Worm (Caenorhabditis elegans) whole organism, L1 larva: ENCODE data around the gene fbxb-53.
A peak's percentile ranks its signal among the peaks of the same experiment; 100 is the strongest.
"Not testable (repeated sequence)": the region's sequence is repeated elsewhere in the genome, so short reads cannot be mapped to it uniquely, and the experiment has no call there.

Experiments used
- C16A3.4 ChIP-seq: fragments of 150-350 bp; optimal IDR thresholded peaks from 2 replicates; lab custom pipeline; 2014; ENCODE audit warnings: missing biosample characterization, missing genetic modification characterization
- ceh-8 ChIP-seq: fragments of 200-800 bp; sonication (Bioruptor generic); optimal IDR thresholded peaks from 2 replicates; lab custom pipeline; 2018; ENCODE audit warnings: mild to moderate bottlenecking, missing genetic modification characterization, moderate library complexity, missing compliant biosample characterization
- dsc-1 ChIP-seq: sonication (generic microtip); optimal IDR thresholded peaks from 2 replicates; lab custom pipeline; 2016; ENCODE audit warnings: mild to moderate bottlenecking, missing genetic modification characterization, missing compliant biosample characterization
- efl-1 ChIP-seq, 4 experiments: fragments of 150-350 bp; optimal IDR thresholded peaks in 3 of 4; peaks in 1 of 4; 1 replicate in 1 of 4; 2 replicates in 3 of 4; lab custom pipeline; 2014; ENCODE audit warnings: missing biosample characterization in 2 of 4, missing genetic modification characterization in 2 of 4, missing genetic modification reagents in 2 of 4
- efl-3 ChIP-seq: fragments of 200-800 bp; sonication (Bioruptor generic); optimal IDR thresholded peaks from 2 replicates; lab custom pipeline; 2018; ENCODE audit warnings: mild to moderate bottlenecking, missing genetic modification characterization, missing compliant biosample characterization
- egl-13 ChIP-seq: sonication (generic microtip); optimal IDR thresholded peaks from 2 replicates; lab custom pipeline; 2016; ENCODE audit warnings: missing genotype, missing genetic modification reagents, missing genetic modification characterization, missing compliant biosample characterization
- egl-27 ChIP-seq, 2 experiments: fragments of 150-350 bp in 1 of 2; sonication (generic microtip); optimal IDR thresholded peaks; 3 replicates each; lab custom pipeline; 2017 to 2018; ENCODE audit warnings: missing biosample characterization in 2 of 2, missing genetic modification characterization in 2 of 2, missing genetic modification reagents in 2 of 2
- elt-2 ChIP-seq: sonication (generic microtip); optimal IDR thresholded peaks from 2 replicates; lab custom pipeline; 2016; ENCODE audit warnings: missing genetic modification characterization, mild to moderate bottlenecking, inconsistent platforms, missing compliant biosample characterization, missing genetic modification reagents
- elt-3 ChIP-seq, 6 experiments: fragments of 150-350 bp in 1 of 6; sonication (generic microtip); optimal IDR thresholded peaks; 2 replicates each; lab custom pipeline; 2017 to 2018; ENCODE audit warnings: missing biosample characterization in 6 of 6, missing genetic modification characterization in 6 of 6, inconsistent platforms in 1 of 6
- ets-5 ChIP-seq: fragments of 200-800 bp; sonication (Bioruptor generic); IDR thresholded peaks from 2 replicates; pipeline ENCODE4 v1.3.6; 2022; ENCODE audit warnings: missing genetic modification characterization, missing compliant biosample characterization
- hlh-4 ChIP-seq: sonication (generic microtip); optimal IDR thresholded peaks from 2 replicates; lab custom pipeline; 2016; ENCODE audit warnings: mild to moderate bottlenecking, missing genetic modification characterization, missing compliant biosample characterization
- hpl-2 ChIP-seq: fragments of 150-350 bp; optimal IDR thresholded peaks from 2 replicates; lab custom pipeline; 2014; ENCODE audit warnings: missing biosample characterization, missing genetic modification reagents, missing genetic modification characterization
- irx-1 ChIP-seq: sonication (generic microtip); optimal IDR thresholded peaks from 2 replicates; lab custom pipeline; 2016; ENCODE audit warnings: missing genetic modification characterization, missing compliant biosample characterization
- isw-1 ChIP-seq: fragments of 200-800 bp; sonication (Bioruptor generic); IDR thresholded peaks from 2 replicates; pipeline ENCODE4 v1.3.6; 2022; ENCODE audit warnings: missing genetic modification characterization, missing compliant biosample characterization
- lin-13 ChIP-seq: fragments of 150-350 bp; optimal IDR thresholded peaks from 2 replicates; lab custom pipeline; 2014; ENCODE audit warnings: missing biosample characterization, missing genetic modification reagents, missing genetic modification characterization
- lin-35 ChIP-seq, 2 experiments: fragments of 150-350 bp; optimal IDR thresholded peaks; 2 replicates each; lab custom pipeline; 2014; ENCODE audit warnings: missing biosample characterization in 2 of 2, missing genetic modification characterization in 2 of 2, missing genetic modification reagents in 2 of 2
- lin-39 ChIP-seq: fragments of 150-350 bp; optimal IDR thresholded peaks from 2 replicates; lab custom pipeline; 2014; ENCODE audit warnings: missing biosample characterization, missing genetic modification reagents, missing genetic modification characterization
- mdl-1 ChIP-seq, 2 experiments: fragments of 150-350 bp; optimal IDR thresholded peaks; 2 replicates each; lab custom pipeline; 2014 to 2017; ENCODE audit warnings: missing biosample characterization in 2 of 2, missing genetic modification characterization in 2 of 2, inconsistent platforms in 1 of 2
- mep-1 ChIP-seq: fragments of 150-350 bp; optimal IDR thresholded peaks from 2 replicates; lab custom pipeline; 2014; ENCODE audit warnings: missing biosample characterization, missing genetic modification characterization
- nhr-12 ChIP-seq: sonication (generic microtip); optimal IDR thresholded peaks from 2 replicates; lab custom pipeline; 2017; ENCODE audit warnings: missing biosample characterization, missing genetic modification characterization
- nhr-84 ChIP-seq: sonication (generic microtip); optimal IDR thresholded peaks from 2 replicates; lab custom pipeline; 2017; ENCODE audit warnings: missing biosample characterization, missing genetic modification characterization
- nhr-85 ChIP-seq: sonication (generic microtip); peaks from one replicate; lab custom pipeline; 2016; ENCODE audit warnings: missing genetic modification characterization, inconsistent platforms, missing compliant biosample characterization
- nhr-90 ChIP-seq: sonication (generic microtip); optimal IDR thresholded peaks from 2 replicates; lab custom pipeline; 2016; ENCODE audit warnings: mild to moderate bottlenecking, missing genetic modification characterization, missing compliant biosample characterization; ENCODE audit not compliant: poor library complexity
- pag-3 ChIP-seq: sonication (generic microtip); optimal IDR thresholded peaks from 2 replicates; lab custom pipeline; 2017; ENCODE audit warnings: missing genetic modification characterization, mild to moderate bottlenecking, missing compliant biosample characterization, antibody characterized with exemption, borderline replicate concordance; ENCODE audit not compliant: insufficient read depth
- pax-3 ChIP-seq: fragments of 200-800 bp; sonication (Bioruptor generic); optimal IDR thresholded peaks from 2 replicates; lab custom pipeline; 2018; ENCODE audit warnings: mild to moderate bottlenecking, missing genetic modification characterization, moderate library complexity, missing compliant biosample characterization
- snpc-4 ChIP-seq: fragments of 150-350 bp; optimal IDR thresholded peaks from 2 replicates; lab custom pipeline; 2014; ENCODE audit warnings: missing biosample characterization, missing genetic modification characterization
- snu-23 ChIP-seq: sonication (generic microtip); optimal IDR thresholded peaks from 2 replicates; lab custom pipeline; 2016; ENCODE audit warnings: missing genetic modification characterization, missing compliant biosample characterization
- sptf-1 ChIP-seq: fragments of 150-350 bp; optimal IDR thresholded peaks from 2 replicates; lab custom pipeline; 2014; ENCODE audit warnings: missing biosample characterization, missing genetic modification characterization
- tbx-2 ChIP-seq: sonication (generic microtip); optimal IDR thresholded peaks from 2 replicates; lab custom pipeline; 2016; ENCODE audit warnings: missing genetic modification characterization, missing compliant biosample characterization
- unc-130 ChIP-seq: fragments of 150-350 bp; optimal IDR thresholded peaks from 2 replicates; lab custom pipeline; 2017; ENCODE audit warnings: missing biosample characterization, missing genetic modification characterization, inconsistent platforms
- unc-62 ChIP-seq: fragments of 150-350 bp; optimal IDR thresholded peaks from 2 replicates; lab custom pipeline; 2014; ENCODE audit warnings: missing biosample characterization, missing genetic modification reagents, missing genetic modification characterization
- ztf-4 ChIP-seq: fragments of 150-350 bp; optimal IDR thresholded peaks from 2 replicates; lab custom pipeline; 2014; ENCODE audit warnings: missing biosample characterization, missing genetic modification characterization

fbxb-53 gene

ce11 chrII:1763072-1763471 is 6.4 kb downstream of the fbxb-53 start, which contains the start of gene math-28:
TSS of gene math-28 (plus strand) at chrII:1763372.
- TF ChIP-seq mep-1 (no peak), isw-1 (GFP tag; lab: Robert Waterston, UW) (no peak), lin-39 (tag; lab: Kevin White, UChicago) (no peak), tbx-2 (no peak)

DNA sequence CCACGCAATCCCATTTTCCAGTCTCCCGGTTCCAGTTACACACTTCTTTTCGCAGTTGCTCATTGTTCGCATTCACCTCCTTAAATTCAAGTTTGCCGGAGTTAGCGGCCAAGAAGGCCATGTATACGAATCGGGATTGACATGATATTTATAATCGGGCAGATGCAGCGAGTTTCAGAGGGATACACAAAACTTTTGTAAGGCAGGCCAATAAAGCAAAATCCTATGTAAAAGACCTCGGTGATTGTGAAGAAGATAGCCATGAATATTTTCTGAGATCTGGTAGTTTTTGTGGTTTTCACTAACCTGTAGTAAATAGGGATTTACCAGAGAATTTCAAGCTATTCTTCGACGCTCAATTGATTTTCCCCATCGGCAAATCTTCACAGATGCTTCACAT is 10.0 kb downstream of the fbxb-53 start:
- TF ChIP-seq unc-130 (tag; lab: Kevin White, UChicago), result no peak
- TF ChIP-seq pax-3 (tag; lab: Kevin White, UChicago), result no peak
- no peak for TF ChIP-seq lin-13 (GFP tag; lab: Kevin White, UChicago)
- no peak for TF ChIP-seq C16A3.4
- no peak for TF ChIP-seq ceh-8 (GFP tag; lab: Kevin White, UChicago)
- no peak for TF ChIP-seq mdl-1 (tag; optimal IDR thresholded peaks at IDR 0.05; lab: Kevin White, UChicago)
- no peak for TF ChIP-seq dsc-1 (tag; lab: Kevin White, UChicago)
- TF ChIP-seq ztf-4, result no peak
- TF ChIP-seq nhr-12 (tag; lab: Kevin White, UChicago), result no peak
- TF ChIP-seq snpc-4 (tag; lab: Kevin White, UChicago), result no peak
- no peak for TF ChIP-seq egl-13 (tag; lab: Kevin White, UChicago)
- no peak for TF ChIP-seq nhr-84 (tag; lab: Kevin White, UChicago)
- TF ChIP-seq hpl-2 (GFP tag; lab: Kevin White, UChicago), result no peak
- no peak for TF ChIP-seq nhr-90 (tag; lab: Kevin White, UChicago)
- TF ChIP-seq unc-62 (GFP tag; lab: Kevin White, UChicago), result no peak
- no peak for TF ChIP-seq hlh-4 (tag; lab: Kevin White, UChicago)
- TF ChIP-seq egl-27 (tag; optimal IDR thresholded peaks at IDR 0.05; lab: Kevin White, UChicago), result no peak
- TF ChIP-seq, all 84 proteins: peak for 0

DNA sequence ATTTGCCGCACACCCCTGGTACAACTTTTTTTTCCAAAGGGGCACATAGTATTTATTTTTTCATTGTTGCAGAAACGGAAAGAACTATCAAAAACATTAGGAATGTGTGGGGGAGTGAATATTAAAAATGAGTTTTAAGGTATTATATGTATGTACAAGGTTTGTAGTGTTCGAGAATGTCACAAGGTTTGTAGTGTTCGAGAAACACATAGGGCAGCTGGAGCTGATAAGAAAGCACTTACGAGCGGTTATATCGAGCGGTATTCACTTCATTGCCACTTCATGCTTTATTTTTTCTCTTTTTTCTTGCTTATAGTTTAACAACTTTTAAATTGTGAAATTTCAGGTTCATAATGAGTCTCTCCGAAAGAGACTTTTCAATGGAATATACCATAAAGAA is 10.8 kb downstream of the fbxb-53 start:
- TF ChIP-seq lin-35 (GFP tag; optimal IDR thresholded peaks at IDR 0.05; lab: Kevin White, UChicago) (peak in 1 of 2 experiments; percentile 10), efl-1 (GFP tag; optimal IDR thresholded peaks at IDR 0.05 in 1 of 2; lab: Kevin White, UChicago) (peak in 1 of 2 experiments; percentile 43), elt-2 (tag; lab: Kevin White, UChicago) (peak; percentile 28)
- not testable (repeated sequence) for TF ChIP-seq efl-1 (optimal IDR thresholded peaks at IDR 0.05; lab: Kevin White, UChicago)

DNA sequence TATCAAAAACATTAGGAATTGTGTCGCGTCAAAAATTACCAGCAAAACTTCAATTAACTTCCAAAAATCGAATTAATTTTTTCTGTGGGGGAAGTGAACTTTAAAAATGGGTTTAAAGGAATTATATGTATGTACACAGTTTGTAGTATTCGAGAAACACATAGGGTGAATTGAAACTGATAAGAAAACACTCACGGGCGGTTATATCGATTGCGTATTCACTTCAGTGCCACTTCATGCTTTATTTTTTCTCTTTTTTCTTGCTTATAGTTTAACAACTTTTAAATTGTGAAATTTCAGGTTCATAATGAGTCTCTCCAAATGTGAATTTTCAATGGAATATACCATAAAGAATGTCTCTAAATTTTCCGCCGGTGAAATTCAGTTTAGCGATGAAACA is 14.7 kb downstream of the fbxb-53 start, which contains the start of gene math-26:
math-26 (plus strand) TSS at position 301 of the 400 bp plus-strand sequence.
- TF ChIP-seq ztf-4; elt-3 (tag; optimal IDR thresholded peaks at IDR 0.05; lab: Kevin White, UChicago); egl-27 (tag; optimal IDR thresholded peaks at IDR 0.05; lab: Kevin White, UChicago): not testable (repeated sequence)

DNA sequence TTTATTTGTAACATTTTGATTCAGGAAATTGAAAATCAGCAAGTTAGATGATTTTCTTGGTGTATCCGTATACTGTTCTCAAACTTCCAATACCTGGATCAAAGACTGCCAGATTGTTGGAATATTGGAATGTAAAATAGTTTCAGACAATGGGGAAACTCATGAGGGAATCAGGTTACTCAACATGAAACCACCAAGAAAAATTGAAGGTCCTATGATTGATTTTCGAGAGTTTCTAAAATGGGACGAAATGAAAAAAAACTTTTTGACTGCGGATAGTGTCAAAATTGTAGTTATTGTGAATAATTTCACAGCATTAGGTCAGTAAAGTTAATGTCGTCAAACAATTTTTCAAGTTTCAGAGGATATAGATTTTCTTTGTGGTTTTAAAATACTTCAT is 15.1 kb downstream of the fbxb-53 start, which contains the start of gene math-3:
math-3 (plus strand) TSS at position 301 of the 400 bp plus-strand sequence.
- no peak for TF ChIP-seq pax-3 (tag; lab: Kevin White, UChicago)
- TF ChIP-seq tbx-2, result no peak
- no peak for TF ChIP-seq nhr-85 (tag; lab: Kevin White, UChicago)
- TF ChIP-seq irx-1 (tag; lab: Kevin White, UChicago), result no peak
- TF ChIP-seq efl-3 (GFP tag; lab: Kevin White, UChicago), result no peak
- TF ChIP-seq nhr-84 (tag; lab: Kevin White, UChicago), result no peak
- no peak for TF ChIP-seq pag-3
- no peak for TF ChIP-seq snpc-4 (tag; lab: Kevin White, UChicago)
- no peak for TF ChIP-seq snu-23
- TF ChIP-seq ets-5 (GFP tag; lab: Robert Waterston, UW), result no peak
- TF ChIP-seq sptf-1, result no peak
- TF ChIP-seq ceh-8 (GFP tag; lab: Kevin White, UChicago), result no peak
- TF ChIP-seq, all 84 proteins: peak for 0
